Fruit fly (Drosophila melanogaster) whole organism, wandering third instar larva: ENCODE results near the gene Cmpk.

Source experiments
- Abd-B ChIP-seq: fragments of >200 bp; optimal IDR thresholded peaks from 2 replicates; lab custom pipeline; 2017; ENCODE audit warnings: missing biosample characterization, missing genetic modification characterization
- CG32264 ChIP-seq: fragments of 200-800 bp; sonication (Bioruptor generic); optimal IDR thresholded peaks from 2 replicates; lab custom pipeline; 2016; ENCODE audit warnings: missing biosample characterization, missing genetic modification characterization
- CG9705 ChIP-seq: fragments of 200-800 bp; sonication (Bioruptor generic); optimal IDR thresholded peaks from 2 replicates; lab custom pipeline; 2018; ENCODE audit warnings: missing biosample characterization, mild to moderate bottlenecking, missing genetic modification characterization
- CrebA ChIP-seq: fragments of 200-800 bp; sonication (Bioruptor generic); optimal IDR thresholded peaks from 2 replicates; lab custom pipeline; 2016; ENCODE audit warnings: missing biosample characterization, mild to moderate bottlenecking, missing genetic modification characterization, borderline replicate concordance
- Dfd ChIP-seq: fragments of >200 bp; optimal IDR thresholded peaks from 2 replicates; lab custom pipeline; 2017; ENCODE audit warnings: missing biosample characterization, missing genetic modification characterization
- Dif ChIP-seq: fragments of 200-275, 200-300 bp; sonication (Bioruptor generic); optimal IDR thresholded peaks from 2 replicates; lab custom pipeline; 2018; ENCODE audit warnings: missing biosample characterization, missing genetic modification characterization; ENCODE audit not compliant: partially characterized antibody
- GATAd ChIP-seq: sonication (Bioruptor generic); optimal IDR thresholded peaks from 2 replicates; lab custom pipeline; 2016; ENCODE audit warnings: missing biosample characterization, missing genetic modification characterization
- HLH106 ChIP-seq: fragments of 200-800 bp; optimal IDR thresholded peaks from 3 replicates; lab custom pipeline; 2019; ENCODE audit warnings: missing biosample characterization, mild to moderate bottlenecking, missing genetic modification characterization, moderate library complexity
- Hnf4 ChIP-seq: fragments of 200-800 bp; sonication (Bioruptor generic); optimal IDR thresholded peaks from 2 replicates; lab custom pipeline; 2016; ENCODE audit warnings: missing biosample characterization, mild to moderate bottlenecking, missing genetic modification characterization
- Hr78 ChIP-seq: fragments of >200 bp; optimal IDR thresholded peaks from 2 replicates; lab custom pipeline; 2017; ENCODE audit warnings: missing biosample characterization, missing genetic modification characterization
- Hr83 ChIP-seq: fragments of 200-300 bp; sonication (Bioruptor generic); optimal IDR thresholded peaks from 2 replicates; lab custom pipeline; 2016; ENCODE audit warnings: missing biosample characterization, mild to moderate bottlenecking, missing genetic modification characterization, moderate library complexity; ENCODE audit not compliant: poor library complexity, severe bottlenecking
- Jra ChIP-seq: sonication (Bioruptor generic); optimal IDR thresholded peaks from 2 replicates; lab custom pipeline; 2016; ENCODE audit warnings: missing biosample characterization, missing genetic modification characterization
- Mio ChIP-seq: sonication (Bioruptor generic); optimal IDR thresholded peaks from 2 replicates; lab custom pipeline; 2016; ENCODE audit warnings: missing biosample characterization, missing genetic modification characterization
- Myc ChIP-seq: fragments of >200 bp; optimal IDR thresholded peaks from 2 replicates; lab custom pipeline; 2017
- N ChIP-seq: fragments of >200 bp; optimal IDR thresholded peaks from 2 replicates; lab custom pipeline; 2018; ENCODE audit warnings: missing biosample characterization, missing external identifiers, missing genetic modification characterization
- OdsH ChIP-seq: fragments of 200-800 bp; sonication (Bioruptor generic); optimal IDR thresholded peaks from 2 replicates; lab custom pipeline; 2016; ENCODE audit warnings: missing biosample characterization, mild to moderate bottlenecking, missing genetic modification characterization
- Rel ChIP-seq, 2 experiments: fragments of 200-800 bp; sonication (Bioruptor generic) in 1 of 2; optimal IDR thresholded peaks; 2 replicates in 1 of 2; 3 replicates in 1 of 2; lab custom pipeline; 2016 to 2019; ENCODE audit warnings: mild to moderate bottlenecking in 2 of 2, missing biosample characterization in 2 of 2, missing genetic modification characterization in 2 of 2, moderate library complexity in 1 of 2
- Sp1 ChIP-seq: fragments of 200-800 bp; sonication (Bioruptor generic); optimal IDR thresholded peaks from 3 replicates; lab custom pipeline; 2019; ENCODE audit warnings: missing biosample characterization, mild to moderate bottlenecking, missing genetic modification characterization, moderate library complexity
- Vsx2 ChIP-seq: fragments of 200-300, 225-300 bp; sonication (Bioruptor generic); optimal IDR thresholded peaks from 2 replicates; lab custom pipeline; 2018; ENCODE audit warnings: missing biosample characterization, missing genetic modification characterization; ENCODE audit not compliant: partially characterized antibody
- br ChIP-seq: fragments of 200-800 bp; sonication (Bioruptor generic); optimal IDR thresholded peaks from 2 replicates; lab custom pipeline; 2016; ENCODE audit warnings: missing biosample characterization, missing genetic modification characterization
- brk ChIP-seq: fragments of 200-800 bp; sonication (Bioruptor generic); optimal IDR thresholded peaks from 2 replicates; lab custom pipeline; 2016; ENCODE audit warnings: missing biosample characterization, mild to moderate bottlenecking, missing genetic modification characterization
- dl ChIP-seq, 2 experiments: fragments of 175-275, 200-275 bp in 1 of 2; fragments of 200-275 bp in 1 of 2; sonication (Bioruptor generic); optimal IDR thresholded peaks; lab custom pipeline; 2018; ENCODE audit warnings: mild to moderate bottlenecking in 2 of 2, missing biosample characterization in 2 of 2, missing genetic modification characterization in 2 of 2, moderate library complexity in 2 of 2; ENCODE audit not compliant: partially characterized antibody in 2 of 2, insufficient read depth in 1 of 2
- dmrt93B ChIP-seq: fragments of 200-800 bp; sonication (Bioruptor generic); optimal IDR thresholded peaks from 2 replicates; lab custom pipeline; 2018; ENCODE audit warnings: missing biosample characterization, mild to moderate bottlenecking, missing genetic modification characterization
- dsf ChIP-seq: sonication (Bioruptor generic); optimal IDR thresholded peaks from 2 replicates; lab custom pipeline; 2016; ENCODE audit warnings: missing biosample characterization, missing genetic modification characterization, borderline replicate concordance
- ey ChIP-seq: fragments of 200-800 bp; sonication (Bioruptor generic); optimal IDR thresholded peaks from 2 replicates; lab custom pipeline; 2016; ENCODE audit warnings: missing biosample characterization, missing genetic modification characterization
- foxo ChIP-seq, 2 experiments: fragments of 200-800 bp; sonication (Bioruptor generic); optimal IDR thresholded peaks; 2 replicates in 1 of 2; 3 replicates in 1 of 2; lab custom pipeline; 2016 to 2017; ENCODE audit warnings: missing biosample characterization in 2 of 2, missing genetic modification characterization in 2 of 2
- fru ChIP-seq: fragments of 200-800 bp; sonication (Bioruptor generic); optimal IDR thresholded peaks from 3 replicates; lab custom pipeline; 2016; ENCODE audit warnings: missing biosample characterization, mild to moderate bottlenecking, missing genetic modification characterization
- h ChIP-seq: fragments of 200-800 bp; sonication (Bioruptor generic); optimal IDR thresholded peaks from 3 replicates; lab custom pipeline; 2016; ENCODE audit warnings: missing biosample characterization, mild to moderate bottlenecking, missing genetic modification characterization
- jim ChIP-seq: fragments of 175-275, 200-325 bp; sonication (Bioruptor generic); optimal IDR thresholded peaks from 2 replicates; lab custom pipeline; 2016; ENCODE audit warnings: missing biosample characterization, mild to moderate bottlenecking, missing genetic modification characterization
- lola ChIP-seq: fragments of >200 bp; optimal IDR thresholded peaks from 2 replicates; lab custom pipeline; 2017; ENCODE audit warnings: missing biosample characterization, missing genetic modification characterization
- pan ChIP-seq: fragments of >200 bp; optimal IDR thresholded peaks from 2 replicates; lab custom pipeline; 2017
- psq ChIP-seq: fragments of 200-800 bp; sonication (Bioruptor generic); optimal IDR thresholded peaks from 3 replicates; lab custom pipeline; 2017; ENCODE audit warnings: missing biosample characterization, mild to moderate bottlenecking, missing genetic modification characterization, moderate library complexity
- rgr ChIP-seq: fragments of 200-800 bp; sonication (Bioruptor generic); optimal IDR thresholded peaks from 3 replicates; lab custom pipeline; 2016; ENCODE audit warnings: missing biosample characterization, mild to moderate bottlenecking, missing genetic modification characterization
- sage ChIP-seq: fragments of 200-800 bp; sonication (Bioruptor generic); optimal IDR thresholded peaks from 2 replicates; lab custom pipeline; 2016; ENCODE audit warnings: missing biosample characterization, mild to moderate bottlenecking, missing genetic modification characterization
- sv ChIP-seq: fragments of 200-800 bp; sonication (Bioruptor generic); optimal IDR thresholded peaks from 3 replicates; lab custom pipeline; 2016; ENCODE audit warnings: missing biosample characterization, missing genetic modification characterization
- tai ChIP-seq: sonication (Bioruptor generic); optimal IDR thresholded peaks from 2 replicates; lab custom pipeline; 2016; ENCODE audit warnings: missing biosample characterization, missing genetic modification characterization
- usp ChIP-seq: fragments of >200 bp; optimal IDR thresholded peaks from 2 replicates; lab custom pipeline; 2017; ENCODE audit warnings: missing biosample characterization, missing genetic modification characterization
- woc ChIP-seq: sonication (Bioruptor generic); optimal IDR thresholded peaks from 2 replicates; lab custom pipeline; 2016; ENCODE audit warnings: missing biosample characterization, mild to moderate bottlenecking, missing genetic modification characterization

Cmpk gene

DNA sequence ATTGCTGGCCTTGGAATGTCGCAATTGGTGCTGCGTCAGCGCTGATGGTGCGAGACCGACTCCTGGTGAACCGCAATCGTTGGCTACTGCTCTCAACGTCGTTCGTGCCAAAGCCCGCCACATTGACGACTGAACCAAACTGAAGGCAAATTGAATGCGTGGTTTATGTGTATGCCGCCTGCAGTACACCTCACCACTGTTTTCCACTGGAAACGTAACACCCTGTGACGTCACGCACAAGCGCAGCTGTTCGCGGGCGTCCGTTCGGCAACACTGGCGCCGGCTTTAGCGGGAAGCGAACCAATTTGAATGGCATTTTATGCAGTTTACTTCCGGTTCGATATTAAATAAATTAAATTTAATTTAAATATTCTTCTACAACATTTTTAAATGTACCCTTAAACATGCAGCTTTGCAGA is at the start of gene Cmpk:
Gene Cmpk (minus strand): TSS at position 225 of the 419 bp plus-strand sequence.
- TF ChIP-seq Abd-B (no peak), rgr (GFP tag; lab: Kevin White, UChicago) (peak; percentile 92), Hnf4 (GFP tag; lab: Kevin White, UChicago) (no peak), brk (GFP tag; lab: Kevin White, UChicago) (no peak), Sp1 (GFP tag; lab: Kevin White, UChicago) (peak; percentile 88), Myc (lab: Kevin White, UChicago) (peak; percentile 8), Vsx2 (GFP tag; lab: Kevin White, UChicago) (no peak), Jra (GFP tag; lab: Kevin White, UChicago) (peak; percentile 41), sage (GFP tag; lab: Kevin White, UChicago) (peak; percentile 90), HLH106 (tag; lab: Kevin White, UChicago) (peak; percentile 77), CG9705 (GFP tag; lab: Kevin White, UChicago) (peak; percentile 91), lola (GFP tag; lab: Kevin White, UChicago) (no peak), Rel (GFP tag; optimal IDR thresholded peaks at IDR 0.05; lab: Kevin White, UChicago) (no peak), Rel (tag; optimal IDR thresholded peaks at IDR 0.05; lab: Kevin White, UChicago) (peak; percentile 72), Hr78 (GFP tag; lab: Kevin White, UChicago) (no peak), Dif (GFP tag; lab: Kevin White, UChicago) (peak; percentile 61), tai (GFP tag; lab: Kevin White, UChicago) (no peak), Dfd (GFP tag; lab: Kevin White, UChicago) (no peak), br (peak; percentile 82), usp (GFP tag; lab: Kevin White, UChicago) (no peak), N (GFP tag; lab: Kevin White, UChicago) (no peak), OdsH (GFP tag; lab: Kevin White, UChicago) (peak; percentile 77), Mio (peak; percentile 10), h (GFP tag; lab: Kevin White, UChicago) (peak; percentile 86), foxo (GFP tag; optimal IDR thresholded peaks at IDR 0.05; lab: Kevin White, UChicago) (peak; percentile 36 to 81), dsf (GFP tag; lab: Kevin White, UChicago) (peak; percentile 0), psq (peak; percentile 58), dl (GFP tag; optimal IDR thresholded peaks at IDR 0.05; lab: Kevin White, UChicago; ENCODE audit: insufficient read depth in 1 of 2, partially characterized antibody in 2 of 2) (no peak), GATAd (GFP tag; lab: Kevin White, UChicago) (no peak), ey (GFP tag; lab: Kevin White, UChicago) (peak; percentile 50), CrebA (no peak), Hr83 (peak; percentile 97), sv (GFP tag; lab: Kevin White, UChicago) (peak; percentile 33), dmrt93B (GFP tag; lab: Kevin White, UChicago) (peak; percentile 74), woc (GFP tag; lab: Kevin White, UChicago) (peak; percentile 44), CG32264 (GFP tag; lab: Kevin White, UChicago) (peak; percentile 44), fru (GFP tag; lab: Kevin White, UChicago) (peak; percentile 72), pan (lab: Kevin White, UChicago) (no peak)

DNA sequence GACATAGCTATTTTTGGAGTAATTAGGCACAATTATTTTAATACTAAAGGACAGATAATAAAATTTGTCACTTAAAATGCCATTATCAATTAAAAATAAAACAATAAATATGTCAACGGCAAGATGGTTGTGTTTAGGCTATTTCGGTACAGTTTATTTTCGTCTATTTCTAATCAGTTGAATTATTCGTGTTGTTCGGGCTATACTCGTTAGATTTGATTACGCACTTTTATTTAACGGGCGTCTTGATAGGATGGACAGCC is 49.8 kb upstream of the Cmpk start:
- TF ChIP-seq jim (GFP tag; lab: Kevin White, UChicago) (no peak), Vsx2 (GFP tag; lab: Kevin White, UChicago) (no peak), dmrt93B (GFP tag; lab: Kevin White, UChicago) (no peak), ey (GFP tag; lab: Kevin White, UChicago) (no peak), Dfd (GFP tag; lab: Kevin White, UChicago) (no peak), dsf (GFP tag; lab: Kevin White, UChicago) (no peak), Mio (no peak), sage (GFP tag; lab: Kevin White, UChicago) (no peak), GATAd (GFP tag; lab: Kevin White, UChicago) (no peak)
